Worm (Caenorhabditis elegans) whole organism, L1 larva: ENCODE data around the gene R10E11.5.

ENCODE experiments used
- aly-2 ChIP-seq: fragments of 150-350 bp; optimal IDR thresholded peaks from 2 replicates; lab custom pipeline; 2014; ENCODE audit warnings: missing biosample characterization, missing genetic modification characterization
- ama-1 ChIP-seq: fragments of 150-350 bp; optimal IDR thresholded peaks from 2 replicates; lab custom pipeline; 2014
- ceh-82 ChIP-seq, 3 experiments: fragments of 150-350 bp in 1 of 3; sonication (generic microtip) in 2 of 3; optimal IDR thresholded peaks; 2 replicates each; lab custom pipeline; 2014 to 2017; ENCODE audit warnings: missing biosample characterization in 3 of 3, missing genetic modification characterization in 3 of 3
- ceh-90 ChIP-seq: sonication (generic microtip); optimal IDR thresholded peaks from 2 replicates; lab custom pipeline; 2016; ENCODE audit warnings: missing genetic modification characterization, missing compliant biosample characterization
- ces-1 ChIP-seq: fragments of 150-350 bp; optimal IDR thresholded peaks from 2 replicates; lab custom pipeline; 2014; ENCODE audit warnings: missing biosample characterization, missing genetic modification reagents, missing genetic modification characterization
- lin-15B ChIP-seq: fragments of 150-350 bp; sonication (generic microtip); optimal IDR thresholded peaks from 3 replicates; lab custom pipeline; 2014; ENCODE audit warnings: missing biosample characterization, missing genetic modification characterization
- mdl-1 ChIP-seq, 2 experiments: fragments of 150-350 bp; optimal IDR thresholded peaks; 2 replicates each; lab custom pipeline; 2014 to 2017; ENCODE audit warnings: missing biosample characterization in 2 of 2, missing genetic modification characterization in 2 of 2, inconsistent platforms in 1 of 2
- nhr-237 ChIP-seq: fragments of 150-350 bp; optimal IDR thresholded peaks from 2 replicates; lab custom pipeline; 2014; ENCODE audit warnings: missing biosample characterization, missing genetic modification characterization
- nhr-28 ChIP-seq: fragments of 150-350 bp; optimal IDR thresholded peaks from 2 replicates; lab custom pipeline; 2014; ENCODE audit warnings: missing biosample characterization, missing genetic modification characterization
- nhr-77 ChIP-seq: fragments of 150-350 bp; optimal IDR thresholded peaks from 2 replicates; lab custom pipeline; 2014; ENCODE audit warnings: missing biosample characterization, missing genetic modification characterization
- pqm-1 ChIP-seq: sonication (generic microtip); optimal IDR thresholded peaks from 3 replicates; lab custom pipeline; 2017; ENCODE audit warnings: missing biosample characterization, missing genetic modification characterization
- tbx-2 ChIP-seq: sonication (generic microtip); optimal IDR thresholded peaks from 2 replicates; lab custom pipeline; 2016; ENCODE audit warnings: missing genetic modification characterization, missing compliant biosample characterization
- unc-62 ChIP-seq: fragments of 150-350 bp; optimal IDR thresholded peaks from 2 replicates; lab custom pipeline; 2014; ENCODE audit warnings: missing biosample characterization, missing genetic modification reagents, missing genetic modification characterization

- TF ChIP-seq nhr-77 (tag; lab: Kevin White, UChicago) (no peak), tbx-2 (tag; lab: Kevin White, UChicago) (no peak), pqm-1 (no peak), lin-15B (no peak), mdl-1 (tag; optimal IDR thresholded peaks at IDR 0.05; lab: Kevin White, UChicago) (no peak), nhr-28 (tag; lab: Kevin White, UChicago) (no peak), ceh-90 (tag; lab: Kevin White, UChicago) (no peak), ama-1 (lab: Kevin White, UChicago) (peak; percentile 38), nhr-237 (tag; lab: Kevin White, UChicago) (no peak), ces-1 (GFP tag; lab: Kevin White, UChicago) (no peak), ceh-82 (tag; optimal IDR thresholded peaks at IDR 0.05; lab: Kevin White, UChicago) (no peak), aly-2 (tag; lab: Kevin White, UChicago) (no peak), unc-62 (no peak)
Observed at ce11 chrIII:9804997-9805610, 15.6 kb upstream of the R10E11.5 start, which contains the start of gene riok-3.
